Fruit fly (Drosophila melanogaster) Kc167 (cell line): Measurements from ENCODE around the gene CG15812.

ENCODE experiments used
- Myc ChIP-seq: fragments of >200 bp; optimal IDR thresholded peaks from 2 replicates; lab custom pipeline; 2017; ENCODE audit warnings: missing external identifiers
- h ChIP-seq: fragments of >200 bp; optimal IDR thresholded peaks from 3 replicates; lab custom pipeline; 2018; ENCODE audit warnings: missing external identifiers
- insv ChIP-seq: fragments of >200 bp; optimal IDR thresholded peaks from 3 replicates; lab custom pipeline; 2018; ENCODE audit warnings: missing external identifiers
- psq ChIP-seq: fragments of >200 bp; optimal IDR thresholded peaks from 2 replicates; lab custom pipeline; 2017; ENCODE audit warnings: missing external identifiers
- ttk ChIP-seq: sonication (Bioruptor generic); optimal IDR thresholded peaks from 2 replicates; lab custom pipeline; 2017; ENCODE audit warnings: missing external identifiers

dm6 chr3L:3164951-3165350, 5.2 kb downstream of the CG15812 start, which contains the start of gene CG32280:
- no peak for TF ChIP-seq h (lab: Kevin White, UChicago)
- TF ChIP-seq ttk: no peak
- TF ChIP-seq psq (lab: Kevin White, UChicago): no peak
- no peak for TF ChIP-seq insv (lab: Kevin White, UChicago)
- no peak for TF ChIP-seq Myc
